Worm (Caenorhabditis elegans): ENCODE measurements around the gene C06A6.7.

DNA sequence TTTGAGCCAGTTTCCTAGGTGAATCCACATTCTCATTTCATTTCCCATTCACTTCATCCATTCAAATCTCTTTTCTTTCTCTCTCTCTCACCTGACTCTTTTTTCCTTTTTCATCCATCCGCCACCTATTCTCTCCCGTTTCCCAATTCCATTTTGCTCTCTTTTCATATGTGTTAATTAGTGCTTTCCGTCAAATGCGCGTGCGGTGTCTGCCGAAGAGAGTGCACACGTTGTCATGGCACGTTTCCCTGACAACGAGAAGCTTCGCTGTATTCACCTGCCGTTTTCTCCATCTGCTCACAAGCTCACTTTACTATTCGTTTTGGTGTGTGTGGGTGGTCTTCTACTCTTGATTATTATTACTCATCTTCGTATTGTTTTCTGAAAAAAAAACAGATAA lies 1.6 kb upstream of the C06A6.7 start:
- no peak for TF ChIP-seq elt-4 (tag; optimal IDR thresholded peaks at IDR 0.05)
- no peak for TF ChIP-seq Y22D7AL.16 (tag; optimal IDR thresholded peaks at IDR 0.05)

All from whole organism, late embryonic.